Worm (Caenorhabditis elegans) whole organism, young adult: Measurements from ENCODE around the gene Y51H7C.9.
"Not testable (repeated sequence)": the region's sequence is repeated elsewhere in the genome, so short reads cannot be mapped to it uniquely, and the experiment has no call there.

Experiments
- B0035.1 ChIP-seq: sonication (generic microtip); optimal IDR thresholded peaks from 2 replicates; lab custom pipeline; 2016; ENCODE audit warnings: missing genetic modification characterization, mild to moderate bottlenecking, missing compliant biosample characterization, missing genotype, missing genetic modification reagents
- C17E4.6 ChIP-seq: fragments of 200-800 bp; sonication (Bioruptor generic); IDR thresholded peaks from 2 replicates; pipeline ENCODE4 v1.3.6; 2022; ENCODE audit warnings: missing genetic modification reagents, missing genetic modification characterization, missing compliant biosample characterization
- D2030.7 ChIP-seq: fragments of 200-800 bp; sonication (Bioruptor generic); IDR thresholded peaks from 2 replicates; pipeline ENCODE4 v1.3.6; 2022; ENCODE audit warnings: missing genetic modification reagents, missing genetic modification characterization, missing compliant biosample characterization
- F33H1.4 ChIP-seq: fragments of 200-800 bp; sonication (Bioruptor generic); IDR thresholded peaks from 2 replicates; pipeline ENCODE4 v1.3.6; 2022; ENCODE audit warnings: missing genetic modification reagents, missing genetic modification characterization, missing compliant biosample characterization
- F37B4.10 ChIP-seq: fragments of 200-800 bp; sonication (Bioruptor generic); IDR thresholded peaks from 2 replicates; pipeline ENCODE4 v1.3.6; 2022; ENCODE audit warnings: missing genetic modification characterization, missing compliant biosample characterization
- F49E8.2 ChIP-seq: sonication (generic microtip); optimal IDR thresholded peaks from 3 replicates; lab custom pipeline; 2017; ENCODE audit warnings: missing genetic modification characterization, mild to moderate bottlenecking, missing compliant biosample characterization, antibody characterized with exemption, moderate library complexity; ENCODE audit not compliant: insufficient read depth
- T07F8.4 ChIP-seq: sonication (generic microtip); optimal IDR thresholded peaks from 2 replicates; lab custom pipeline; 2016; ENCODE audit warnings: mild to moderate bottlenecking, missing genetic modification characterization, moderate library complexity, missing compliant biosample characterization
- T26A5.8 ChIP-seq: sonication (generic microtip); optimal IDR thresholded peaks from 2 replicates; lab custom pipeline; 2016; ENCODE audit warnings: missing genetic modification characterization, missing compliant biosample characterization
- Y53F4B.3 ChIP-seq: fragments of 200-800 bp; sonication (Bioruptor generic); IDR thresholded peaks from 2 replicates; pipeline ENCODE4 v1.3.6; 2022; ENCODE audit warnings: missing genetic modification reagents, missing genetic modification characterization, missing compliant biosample characterization
- Y56A3A.18 ChIP-seq: fragments of 200-800 bp; sonication (Bioruptor generic); IDR thresholded peaks from 2 replicates; pipeline ENCODE4 v1.3.6; 2022; ENCODE audit warnings: missing genetic modification reagents, missing genetic modification characterization, missing compliant biosample characterization
- Y67H2A.10 ChIP-seq: fragments of 200-800 bp; sonication (Bioruptor generic); conservative IDR thresholded peaks from 2 replicates; pipeline ENCODE4 v1.3.6; 2022; ENCODE audit warnings: missing genetic modification reagents, missing genetic modification characterization, missing compliant biosample characterization
- aptf-2 ChIP-seq: fragments of 200-800 bp; sonication (Bioruptor generic); conservative IDR thresholded peaks from 2 replicates; pipeline ENCODE4 v1.3.6; 2022; ENCODE audit warnings: missing genetic modification reagents, missing genetic modification characterization, missing compliant biosample characterization
- attf-6 ChIP-seq: fragments of 200-800 bp; sonication (Bioruptor generic); IDR thresholded peaks from 2 replicates; pipeline ENCODE4 v1.3.6; 2022; ENCODE audit warnings: missing genetic modification reagents, missing genetic modification characterization, missing compliant biosample characterization
- bed-1 ChIP-seq: fragments of 200-800 bp; sonication (Bioruptor generic); IDR thresholded peaks from 2 replicates; pipeline ENCODE4 v1.3.6; 2022; ENCODE audit warnings: missing genetic modification reagents, missing genetic modification characterization, missing compliant biosample characterization
- cebp-1 ChIP-seq, 2 experiments: fragments of 200-800 bp in 1 of 2; sonication (Bioruptor generic) in 1 of 2; sonication (generic microtip) in 1 of 2; IDR thresholded peaks in 1 of 2; optimal IDR thresholded peaks in 1 of 2; 2 replicates each; pipeline versions ENCODE4 v1.3.6 to Lab custom; 2017 to 2022; ENCODE audit warnings: missing compliant biosample characterization in 2 of 2, missing genetic modification characterization in 2 of 2, mild to moderate bottlenecking in 1 of 2, missing genetic modification reagents in 1 of 2, moderate library complexity in 1 of 2
- ceh-40 ChIP-seq: fragments of 200-800 bp; sonication (Bioruptor generic); IDR thresholded peaks from 2 replicates; pipeline ENCODE4 v1.3.6; 2022; ENCODE audit warnings: missing genetic modification characterization, missing compliant biosample characterization
- egl-44 ChIP-seq: fragments of 200-800 bp; sonication (Bioruptor generic); IDR thresholded peaks from 2 replicates; pipeline ENCODE4 v1.3.6; 2022; ENCODE audit warnings: missing genetic modification reagents, missing genetic modification characterization, missing compliant biosample characterization
- gei-17 ChIP-seq: fragments of 200-800 bp; sonication (Bioruptor generic); optimal IDR thresholded peaks from 2 replicates; lab custom pipeline; 2018; ENCODE audit warnings: mild to moderate bottlenecking, missing genetic modification characterization, missing compliant biosample characterization
- hlh-12 ChIP-seq: sonication (generic microtip); optimal IDR thresholded peaks from 2 replicates; lab custom pipeline; 2016; ENCODE audit warnings: missing genetic modification characterization, missing compliant biosample characterization
- hmg-20 ChIP-seq: fragments of 200-800 bp; sonication (Bioruptor generic); IDR thresholded peaks from 2 replicates; pipeline ENCODE4 v1.3.6; 2022; ENCODE audit warnings: missing genetic modification reagents, missing genetic modification characterization, missing compliant biosample characterization
- hsf-1 ChIP-seq: fragments of 200-800 bp; sonication (Bioruptor generic); IDR thresholded peaks from 2 replicates; pipeline ENCODE4 v1.3.6; 2022; ENCODE audit warnings: missing genetic modification reagents, missing genetic modification characterization, missing compliant biosample characterization
- lag-1 ChIP-seq: fragments of 200-800 bp; sonication (Bioruptor generic); IDR thresholded peaks from 2 replicates; pipeline ENCODE4 v1.3.6; 2022; ENCODE audit warnings: missing genetic modification reagents, missing genetic modification characterization, missing compliant biosample characterization
- let-526 ChIP-seq: fragments of 200-800 bp; sonication (Bioruptor generic); IDR thresholded peaks from 2 replicates; pipeline ENCODE4 v1.3.6; 2022; ENCODE audit warnings: missing genetic modification reagents, missing genetic modification characterization, missing compliant biosample characterization
- lin-40 ChIP-seq: sonication (generic microtip); optimal IDR thresholded peaks from 2 replicates; lab custom pipeline; 2016; ENCODE audit warnings: missing genetic modification characterization, mild to moderate bottlenecking, missing compliant biosample characterization, missing genotype, missing genetic modification reagents
- lin-54 ChIP-seq: fragments of 200-800 bp; sonication (Bioruptor generic); optimal IDR thresholded peaks from 2 replicates; lab custom pipeline; 2018; ENCODE audit warnings: mild to moderate bottlenecking, missing genetic modification characterization, missing compliant biosample characterization
- madf-8 ChIP-seq: fragments of 200-800 bp; sonication (Bioruptor generic); conservative IDR thresholded peaks from 2 replicates; pipeline ENCODE4 v1.3.6; 2022; ENCODE audit warnings: missing genetic modification reagents, missing genetic modification characterization, missing compliant biosample characterization
- mxl-1 ChIP-seq: sonication (generic microtip); optimal IDR thresholded peaks from 2 replicates; lab custom pipeline; 2016; ENCODE audit warnings: missing genetic modification characterization, missing compliant biosample characterization
- nfya-2 ChIP-seq: fragments of 200-800 bp; sonication (Bioruptor generic); IDR thresholded peaks from 2 replicates; pipeline ENCODE4 v1.3.6; 2022; ENCODE audit warnings: missing genetic modification reagents, missing genetic modification characterization, missing compliant biosample characterization
- nhr-120 ChIP-seq: fragments of 200-800 bp; sonication (Bioruptor generic); IDR thresholded peaks from 2 replicates; pipeline ENCODE4 v1.3.6; 2022; ENCODE audit warnings: missing genetic modification characterization, missing compliant biosample characterization
- nhr-179 ChIP-seq: sonication (generic microtip); optimal IDR thresholded peaks from 2 replicates; lab custom pipeline; 2016; ENCODE audit warnings: mild to moderate bottlenecking, missing genetic modification characterization, missing compliant biosample characterization
- sea-2 ChIP-seq: fragments of 200-800 bp; sonication (Bioruptor generic); IDR thresholded peaks from 2 replicates; pipeline ENCODE4 v1.3.6; 2022; ENCODE audit warnings: missing genetic modification characterization, missing compliant biosample characterization
- tbx-9 ChIP-seq: sonication (generic microtip); optimal IDR thresholded peaks from 2 replicates; lab custom pipeline; 2016; ENCODE audit warnings: borderline replicate concordance, missing genetic modification characterization, inconsistent platforms, missing compliant biosample characterization
- unc-130 ChIP-seq: sonication (generic microtip); optimal IDR thresholded peaks from 2 replicates; lab custom pipeline; 2016; ENCODE audit warnings: missing genetic modification reagents, missing genetic modification characterization, missing compliant biosample characterization
- zim-3 ChIP-seq: sonication (generic microtip); optimal IDR thresholded peaks from 2 replicates; lab custom pipeline; 2017; ENCODE audit warnings: mild to moderate bottlenecking, missing genetic modification characterization, moderate library complexity, missing compliant biosample characterization
- ztf-25 ChIP-seq: fragments of 200-800 bp; sonication (Bioruptor generic); IDR thresholded peaks from 2 replicates; pipeline ENCODE4 v1.3.6; 2022; ENCODE audit warnings: missing genetic modification reagents, missing genetic modification characterization, missing compliant biosample characterization
- ztf-26 ChIP-seq: sonication (generic microtip); optimal IDR thresholded peaks from 2 replicates; lab custom pipeline; 2017; ENCODE audit warnings: missing genetic modification characterization, missing compliant biosample characterization
- ztf-3 ChIP-seq: fragments of 200-800 bp; sonication (Bioruptor generic); optimal IDR thresholded peaks from 2 replicates; lab custom pipeline; 2018; ENCODE audit warnings: mild to moderate bottlenecking, missing genetic modification characterization, missing compliant biosample characterization

Gene Y51H7C.9

DNA sequence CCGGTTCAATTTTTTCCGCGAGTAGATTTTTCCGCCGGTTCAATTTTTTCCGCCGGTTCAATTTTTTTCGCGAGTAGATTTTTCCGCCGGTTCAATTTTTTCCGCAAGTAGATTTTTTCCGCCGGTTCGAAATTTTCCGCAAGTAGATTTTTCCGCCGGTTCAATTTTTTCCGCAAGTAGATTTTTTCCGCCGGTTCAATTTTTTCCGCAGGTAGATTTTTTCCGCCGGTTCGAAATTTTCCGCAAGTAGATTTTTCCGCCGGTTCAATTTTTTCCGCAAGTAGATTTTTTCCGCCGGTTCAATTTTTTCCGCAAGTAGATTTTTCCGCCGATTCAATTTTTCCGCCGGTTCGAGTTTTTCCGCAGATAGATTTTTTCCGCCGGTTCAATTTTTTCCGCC is 41.9 kb upstream of the Y51H7C.9 start:
- peak; percentile 52; the same call in 1 of the 2 replicates for TF ChIP-seq nfya-2 (GFP tag; lab: Robert Waterston, UW)
- TF ChIP-seq sea-2 (GFP tag; lab: Robert Waterston, UW): 0 out of 2 replicates have a peak, but pooled peaks have one; percentile 24
- TF ChIP-seq ztf-25 (GFP tag; lab: Robert Waterston, UW): 0 out of 2 replicates have a peak, but pooled peaks have one; percentile 26

ce11 chrII:1451975-1452374 is 40.7 kb upstream of the Y51H7C.9 start:
- 0 out of 2 replicates have a peak, but pooled peaks have one; percentile 26 for TF ChIP-seq attf-6 (GFP tag; lab: Robert Waterston, UW)
- TF ChIP-seq hsf-1 (GFP tag; lab: Robert Waterston, UW): peak; percentile 31; the same call in 1 of the 2 replicates
- 0 out of 2 replicates have a peak, but pooled peaks have one; percentile 24 for TF ChIP-seq let-526
- 0 out of 2 replicates have a peak, but pooled peaks have one; percentile 25 for TF ChIP-seq F33H1.4
- TF ChIP-seq D2030.7 (GFP tag; lab: Robert Waterston, UW): 0 out of 2 replicates have a peak, but pooled peaks have one; percentile 14
- TF ChIP-seq cebp-1 (GFP tag; IDR thresholded peaks at IDR 0.05; lab: Robert Waterston, UW): 0 out of 2 replicates have a peak, but pooled peaks have one; percentile 30
- not testable (repeated sequence) for TF ChIP-seq cebp-1 (tag; optimal IDR thresholded peaks at IDR 0.05; lab: Kevin White, UChicago)
- TF ChIP-seq bed-1 (GFP tag; lab: Robert Waterston, UW): peak; percentile 92
- TF ChIP-seq Y67H2A.10: 0 out of 2 replicates have a peak, but pooled peaks have one; percentile 38
- peak; percentile 61; the same call in 1 of the 2 replicates for TF ChIP-seq Y56A3A.18 (GFP tag; lab: Robert Waterston, UW)
- TF ChIP-seq Y53F4B.3 (GFP tag; lab: Robert Waterston, UW): peak; percentile 25; the same call in 1 of the 2 replicates
- 0 out of 2 replicates have a peak, but pooled peaks have one; percentile 5 for TF ChIP-seq madf-8 (GFP tag; lab: Robert Waterston, UW)

DNA sequence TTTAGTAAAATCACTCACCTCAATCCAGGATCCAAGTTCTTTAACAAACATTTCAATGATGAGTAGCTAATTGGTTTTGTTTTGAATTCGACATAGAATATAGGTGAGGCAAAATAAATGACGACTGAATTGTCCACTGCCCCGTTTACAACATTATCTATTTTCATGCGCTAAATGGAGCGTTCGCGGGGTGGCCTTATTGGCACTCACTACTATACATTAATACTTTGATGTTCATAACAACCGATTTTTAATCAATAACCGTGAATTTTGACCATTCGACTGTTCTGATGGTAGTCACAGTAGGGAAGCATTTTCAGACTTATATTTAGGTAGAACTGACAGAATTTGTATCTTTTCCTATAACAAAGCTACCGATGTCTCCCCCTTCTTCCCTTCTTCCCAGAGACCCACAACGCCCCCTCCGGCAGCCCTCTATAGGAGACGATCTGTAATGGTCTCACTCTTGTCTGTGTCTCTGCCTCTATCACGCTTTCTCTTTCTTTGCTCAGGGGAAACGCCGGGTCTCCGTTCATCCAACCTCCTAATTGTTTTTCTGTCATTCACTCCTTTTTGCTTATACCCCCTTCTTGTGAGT is 35.5 kb upstream of the Y51H7C.9 start, which contains the start of gene Y51H7C.12:
Gene Y51H7C.12, minus strand, starts transcription at position 51 of the 598 bp plus-strand sequence.
- peak; percentile 90 for TF ChIP-seq aptf-2 (GFP tag; lab: Robert Waterston, UW)

DNA sequence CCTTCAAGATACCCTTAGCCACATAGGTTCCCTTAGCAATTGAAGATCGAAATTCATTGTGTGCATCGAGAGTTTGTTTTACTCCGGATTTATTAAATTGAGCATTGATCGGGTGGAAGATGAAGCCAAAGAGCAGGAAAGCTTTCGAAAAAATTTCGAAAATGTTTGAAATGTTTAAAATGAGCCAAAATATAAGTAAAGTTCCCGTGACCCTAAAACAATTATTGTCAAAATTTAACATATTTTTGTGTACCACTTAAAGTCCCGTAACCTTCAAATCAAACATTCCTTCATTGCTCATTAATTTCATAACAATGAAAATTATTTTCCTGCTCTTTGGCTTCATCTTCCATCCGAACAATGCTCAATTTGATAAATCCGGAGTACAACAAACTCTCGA is 33.6 kb upstream of the Y51H7C.9 start, which contains the start of gene scl-17:
Gene scl-17, plus strand, starts transcription at position 301 of the 400 bp plus-strand sequence.
- TF ChIP-seq zim-3: no peak
- no peak for TF ChIP-seq nfya-2 (GFP tag; lab: Robert Waterston, UW)
- TF ChIP-seq F49E8.2: no peak
- no peak for TF ChIP-seq lin-40
- no peak for TF ChIP-seq ceh-40 (GFP tag; lab: Robert Waterston, UW)
- TF ChIP-seq C17E4.6 (GFP tag; lab: Robert Waterston, UW): no peak
- no peak for TF ChIP-seq egl-44 (GFP tag; lab: Robert Waterston, UW)
- no peak for TF ChIP-seq ztf-26 (tag; lab: Kevin White, UChicago)
- no peak for TF ChIP-seq unc-130 (GFP tag; lab: Kevin White, UChicago)
- no peak for TF ChIP-seq gei-17 (GFP tag; lab: Kevin White, UChicago)
- no peak for TF ChIP-seq ztf-3
- TF ChIP-seq lin-54 (GFP tag; lab: Kevin White, UChicago): no peak

- TF ChIP-seq attf-6 (GFP tag; lab: Robert Waterston, UW) (no peak), nhr-179 (tag; lab: Kevin White, UChicago) (no peak), tbx-9 (tag; lab: Kevin White, UChicago) (no peak), T07F8.4 (tag; lab: Kevin White, UChicago) (no peak), F37B4.10 (GFP tag; lab: Robert Waterston, UW) (no peak), T26A5.8 (tag; lab: Kevin White, UChicago) (no peak), nhr-120 (no peak), nfya-2 (GFP tag; lab: Robert Waterston, UW) (no peak), B0035.1 (tag; lab: Kevin White, UChicago) (no peak), lag-1 (GFP tag; lab: Robert Waterston, UW) (no peak), mxl-1 (tag; lab: Kevin White, UChicago) (no peak), hmg-20 (GFP tag; lab: Robert Waterston, UW) (no peak), hlh-12 (tag; lab: Kevin White, UChicago) (no peak)
Measured at ce11 chrII:1441479-1441878, 30.2 kb upstream of the Y51H7C.9 start.
